Fruit fly (Drosophila melanogaster): Measurements from ENCODE around the gene hyx.

DNA sequence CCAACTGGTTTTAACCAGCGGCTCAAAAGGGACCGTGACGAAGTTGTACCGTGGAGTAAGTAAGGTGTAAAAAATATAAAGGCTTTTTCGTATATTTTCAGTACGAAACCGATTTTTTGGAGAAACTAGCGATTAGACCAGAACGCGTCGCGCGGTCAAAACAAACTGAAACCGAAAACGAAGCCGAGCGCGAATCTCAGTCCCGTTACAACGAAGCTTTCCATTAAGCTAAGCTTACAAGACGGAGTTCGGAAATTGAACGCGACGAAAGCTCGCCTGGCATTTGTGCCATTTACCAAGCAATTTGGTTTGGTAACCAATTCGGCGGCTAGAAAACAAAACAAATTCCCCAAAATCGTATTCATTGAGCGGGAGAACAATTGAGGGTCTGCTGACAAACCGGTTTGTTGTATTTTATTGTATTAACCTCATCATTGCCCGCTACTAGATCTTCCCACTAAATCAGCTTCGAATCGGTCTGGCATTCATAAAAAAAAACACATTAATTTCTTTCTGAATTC, 36.8 kb upstream of the hyx start:
- TF ChIP-seq lola (GFP tag; optimal IDR thresholded peaks at IDR 0.05) (no peak), Dref (GFP tag; IDR thresholded peaks at IDR 0.05) (no peak), unc-4 (GFP tag; IDR thresholded peaks at IDR 0.05; ENCODE audit: partially characterized antibody) (no peak), Hr39 (optimal IDR thresholded peaks at IDR 0.05) (no peak), psq (GFP tag; optimal IDR thresholded peaks at IDR 0.05) (no peak), Lhr (GFP tag; optimal IDR thresholded peaks at IDR 0.05) (no peak), CG16863 (GFP tag; optimal IDR thresholded peaks at IDR 0.05) (no peak), CG14014 (GFP tag; IDR thresholded peaks at IDR 0.05) (no peak), CG11723 (GFP tag; optimal IDR thresholded peaks at IDR 0.05) (no peak), Ptx1 (GFP tag; IDR thresholded peaks at IDR 0.05) (no peak)
